Worm (Caenorhabditis elegans): ENCODE results near the gene tig-2.

DNA sequence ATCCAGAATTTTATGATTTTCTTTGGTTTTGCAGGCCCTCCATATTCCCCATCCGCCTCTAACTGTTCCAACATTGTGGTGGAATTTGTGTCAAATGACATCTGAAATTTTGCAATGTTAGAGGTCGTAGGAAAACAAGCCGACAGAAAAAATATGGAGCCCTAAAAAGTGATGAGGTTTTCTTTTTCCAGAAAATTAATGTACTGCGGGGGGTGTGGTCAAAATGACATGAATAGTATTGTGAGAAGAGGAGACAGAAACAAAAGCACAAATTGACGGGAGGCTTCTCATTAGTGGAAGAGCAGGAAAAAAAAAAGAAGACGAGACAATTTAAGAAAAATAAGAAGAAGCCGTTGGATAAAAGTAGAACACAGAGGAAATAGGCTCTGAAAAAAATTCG is 29.8 kb downstream of the tig-2 start, which contains the start of gene ZC266.1:
- TF ChIP-seq dao-5 (tag; optimal IDR thresholded peaks at IDR 0.05), result no peak
- TF ChIP-seq him-1 (tag; optimal IDR thresholded peaks at IDR 0.05), result no peak
- no peak for TF ChIP-seq W03F9.2 (tag; optimal IDR thresholded peaks at IDR 0.05)
